Worm (Caenorhabditis elegans): ENCODE results near the gene cnc-9.

The cnc-9 gene

ce11 chrV:7413107-7413774 lies 13.2 kb upstream of the cnc-9 start, which contains the start of gene F18E3.11:
Gene F18E3.11, plus strand, starts transcription at chrV:7413482.
- no peak for TF ChIP-seq hlh-6 (tag; optimal IDR thresholded peaks at IDR 0.05)

ce11 chrV:7411695-7412094 lies 11.7 kb upstream of the cnc-9 start, which contains the start of gene str-41:
Gene str-41, plus strand, starts transcription at chrV:7411995.
- TF ChIP-seq ceh-2 (tag; optimal IDR thresholded peaks at IDR 0.05): no peak
- TF ChIP-seq odd-2 (tag; optimal IDR thresholded peaks at IDR 0.05): no peak
- no peak for TF ChIP-seq pha-4 (tag; optimal IDR thresholded peaks at IDR 0.05)
- no peak for TF ChIP-seq ceh-14 (tag; optimal IDR thresholded peaks at IDR 0.05)
- no peak for TF ChIP-seq pros-1 (tag; optimal IDR thresholded peaks at IDR 0.05)

DNA sequence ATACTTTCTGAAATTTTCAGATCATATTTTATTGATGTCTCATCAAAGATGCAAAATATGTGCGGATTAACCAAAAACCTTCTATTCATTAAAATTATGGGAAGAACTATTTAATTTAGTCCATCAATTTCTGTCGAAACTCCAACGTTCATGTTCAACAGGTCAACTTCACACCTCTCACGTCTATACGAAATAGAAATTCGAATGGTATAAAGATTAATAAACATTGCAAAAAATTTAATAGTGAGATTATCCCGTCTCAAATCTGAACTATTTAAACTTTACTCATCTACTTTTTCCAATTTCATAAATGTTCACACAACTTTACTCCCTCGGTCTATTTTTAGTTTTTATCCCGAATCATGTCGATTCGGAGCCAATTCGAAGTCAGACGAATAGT lies 9.6 kb upstream of the cnc-9 start, which contains the start of gene R13D7.2:
Gene R13D7.2, plus strand, starts transcription at position 301 of the 400 bp plus-strand sequence.
- TF ChIP-seq odd-2 (tag; optimal IDR thresholded peaks at IDR 0.05) (no peak), ceh-30 (tag; optimal IDR thresholded peaks at IDR 0.05) (no peak), ceh-45 (GFP tag; IDR thresholded peaks at IDR 0.05) (no peak), ceh-18 (tag; optimal IDR thresholded peaks at IDR 0.05) (no peak), fkh-10 (GFP tag; optimal IDR thresholded peaks at IDR 0.05) (no peak), madf-2 (tag; optimal IDR thresholded peaks at IDR 0.05) (no peak), ceh-14 (tag; optimal IDR thresholded peaks at IDR 0.05) (no peak), pag-3 (tag; optimal IDR thresholded peaks at IDR 0.05; ENCODE audit: borderline replicate concordance) (no peak), gmeb-2 (tag; optimal IDR thresholded peaks at IDR 0.05) (no peak), zip-5 (tag; optimal IDR thresholded peaks at IDR 0.05) (no peak), unc-86 (tag; optimal IDR thresholded peaks at IDR 0.05) (no peak), ceh-22 (tag; optimal IDR thresholded peaks at IDR 0.05) (no peak), pax-1 (tag; optimal IDR thresholded peaks at IDR 0.05) (no peak), unc-42 (tag; optimal IDR thresholded peaks at IDR 0.05) (no peak), hlh-6 (tag; optimal IDR thresholded peaks at IDR 0.05) (no peak), eyg-1 (tag; optimal IDR thresholded peaks at IDR 0.05) (no peak)

DNA sequence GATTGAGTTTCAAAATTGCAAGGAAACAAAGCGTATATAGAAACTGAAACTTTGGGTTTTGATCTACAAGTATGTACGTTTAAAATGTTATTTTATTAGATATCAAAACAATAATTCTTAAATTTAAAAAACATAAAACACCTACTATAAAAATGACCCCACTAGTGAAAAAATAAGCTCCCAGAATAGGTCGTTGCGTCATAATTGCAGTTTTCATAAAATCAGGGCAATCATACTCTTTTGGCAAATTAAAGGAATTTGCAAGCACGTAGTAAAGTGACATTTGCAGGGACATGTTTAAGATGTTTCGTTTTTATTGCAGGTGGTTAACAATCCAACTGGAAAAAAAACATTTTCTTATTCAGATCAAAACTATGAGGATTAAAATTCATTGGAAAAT lies 8.5 kb upstream of the cnc-9 start, which contains the start of gene srt-6:
Gene srt-6, minus strand, starts transcription at position 295 of the 400 bp plus-strand sequence.
- TF ChIP-seq elt-4 (tag; optimal IDR thresholded peaks at IDR 0.05): no peak
- no peak for TF ChIP-seq hlh-30 (tag; optimal IDR thresholded peaks at IDR 0.05; ENCODE audit: insufficient read depth)
- TF ChIP-seq ztf-16 (tag; optimal IDR thresholded peaks at IDR 0.05): no peak
- no peak for TF ChIP-seq unc-42 (tag; optimal IDR thresholded peaks at IDR 0.05)
- TF ChIP-seq ceh-31 (tag; optimal IDR thresholded peaks at IDR 0.05): no peak
- TF ChIP-seq mec-3 (tag; optimal IDR thresholded peaks at IDR 0.05; ENCODE audit: borderline replicate concordance): no peak
- no peak for TF ChIP-seq hlh-6 (tag; optimal IDR thresholded peaks at IDR 0.05)
- no peak for TF ChIP-seq ceh-19 (GFP tag; optimal IDR thresholded peaks at IDR 0.05)
- no peak for TF ChIP-seq ceh-48 (tag; optimal IDR thresholded peaks at IDR 0.05)
- TF ChIP-seq ttx-3 (tag; optimal IDR thresholded peaks at IDR 0.05): no peak
- TF ChIP-seq pha-4 (tag; optimal IDR thresholded peaks at IDR 0.05): no peak

- no peak for TF ChIP-seq gmeb-2 (tag; optimal IDR thresholded peaks at IDR 0.05)
- no peak for TF ChIP-seq pag-3 (tag; optimal IDR thresholded peaks at IDR 0.05; ENCODE audit: borderline replicate concordance)
- TF ChIP-seq syd-9 (tag; optimal IDR thresholded peaks at IDR 0.05): no peak
- no peak for TF ChIP-seq madf-2 (tag; optimal IDR thresholded peaks at IDR 0.05)
Observed at ce11 chrV:7403501-7403900, 3.5 kb upstream of the cnc-9 start.

DNA sequence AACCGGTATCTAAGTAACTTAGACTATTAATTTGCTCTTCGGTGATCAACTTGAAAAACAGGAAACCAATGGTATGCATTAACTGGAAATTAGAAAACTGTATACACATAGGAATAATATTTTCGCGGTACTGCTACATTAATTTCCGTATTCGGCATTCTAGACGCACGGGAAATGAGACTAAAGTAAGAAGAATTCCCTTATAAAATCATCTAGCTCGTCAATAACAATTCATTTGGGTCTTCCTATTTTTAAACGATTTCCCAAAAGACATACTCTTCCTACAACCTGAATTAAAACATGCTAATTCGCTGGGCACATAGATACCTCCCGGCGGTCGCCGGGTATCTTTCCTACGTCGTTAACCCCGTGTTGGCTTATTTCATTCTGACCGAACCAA lies 2.4 kb upstream of the cnc-9 start, which contains the start of gene srj-13:
Gene srj-13, plus strand, starts transcription at position 301 of the 400 bp plus-strand sequence.
- no peak for TF ChIP-seq ama-1 (optimal IDR thresholded peaks at IDR 0.05)
- no peak for TF ChIP-seq hlh-6 (tag; optimal IDR thresholded peaks at IDR 0.05)
- no peak for TF ChIP-seq ets-4 (tag; optimal IDR thresholded peaks at IDR 0.05)
- TF ChIP-seq unc-3 (GFP tag; conservative IDR thresholded peaks at IDR 0.05): no peak
- no peak for TF ChIP-seq unc-3 (tag; optimal IDR thresholded peaks at IDR 0.05)
- no peak for TF ChIP-seq elt-4 (tag; optimal IDR thresholded peaks at IDR 0.05)
- no peak for TF ChIP-seq tbx-7 (tag; optimal IDR thresholded peaks at IDR 0.05)
- TF ChIP-seq sox-4 (tag; optimal IDR thresholded peaks at IDR 0.05): no peak
- TF ChIP-seq Y22D7AL.16 (tag; optimal IDR thresholded peaks at IDR 0.05): no peak
- TF ChIP-seq pax-1 (tag; optimal IDR thresholded peaks at IDR 0.05): no peak
